Fruit fly (Drosophila melanogaster) whole organism, embryonic: Measurements from ENCODE around the gene Hmr.

Experiments
- CG13287 ChIP-seq: fragments of 200-800 bp; sonication (Bioruptor generic); IDR thresholded peaks from 2 replicates; pipeline ENCODE4 v1.3.6; 2022; ENCODE audit warnings: missing biosample characterization, missing genetic modification characterization; ENCODE audit not compliant: partially characterized antibody
- CG13894 ChIP-seq: fragments of 200-800 bp; sonication (Bioruptor generic); optimal IDR thresholded peaks from 3 replicates; lab custom pipeline; 2018; ENCODE audit warnings: missing biosample characterization, mild to moderate bottlenecking, missing genetic modification characterization, moderate library complexity
- CG8281 ChIP-seq: fragments of 200-800 bp; sonication (Bioruptor generic); optimal IDR thresholded peaks from 2 replicates; lab custom pipeline; 2018; ENCODE audit warnings: missing biosample characterization, mild to moderate bottlenecking, missing genetic modification characterization, moderate library complexity
- Lim3 ChIP-seq: fragments of 200-800 bp; sonication (Bioruptor generic); IDR thresholded peaks from 2 replicates; pipeline ENCODE4 v1.3.6; 2022; ENCODE audit warnings: missing biosample characterization, missing genetic modification characterization
- Trl ChIP-seq, 3 experiments: fragments of >200 bp in 2 of 3; fragments of 200-800 bp in 1 of 3; sonication (Bioruptor generic) in 1 of 3; optimal IDR thresholded peaks; 2 replicates in 1 of 3; 3 replicates in 2 of 3; lab custom pipeline; 2016 to 2017; ENCODE audit warnings: missing biosample characterization in 1 of 3, missing genetic modification characterization in 1 of 3
- pnt ChIP-seq: fragments of 200-800 bp; sonication (Bioruptor generic); optimal IDR thresholded peaks from 3 replicates; lab custom pipeline; 2016; ENCODE audit warnings: missing biosample characterization, missing genetic modification characterization
- twi ChIP-seq: fragments of 200-800 bp; optimal IDR thresholded peaks from 2 replicates; lab custom pipeline; 2019; ENCODE audit warnings: missing biosample characterization, mild to moderate bottlenecking, missing genetic modification characterization, moderate library complexity

DNA sequence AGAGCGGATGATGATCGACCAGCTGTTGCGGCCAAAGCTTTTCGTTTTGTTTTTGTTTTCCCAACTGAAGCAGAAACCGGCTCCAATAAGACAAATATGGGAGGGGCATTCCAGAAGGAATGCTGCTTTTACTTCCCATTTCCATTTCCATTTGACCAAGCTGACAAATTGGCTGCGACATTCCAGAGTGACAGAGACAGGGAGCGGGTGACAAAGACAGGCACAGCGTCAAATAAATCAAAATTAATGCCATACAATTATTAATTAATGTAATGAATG, 47.9 kb downstream of the Hmr start:
- TF ChIP-seq pnt (GFP tag; lab: Kevin White, UChicago) (no peak), CG8281 (no peak), Lim3 (GFP tag; lab: Robert Waterston, UW) (no peak), Trl (optimal IDR thresholded peaks at IDR 0.05; lab: Kevin White, UChicago) (no peak), Trl (GFP tag; optimal IDR thresholded peaks at IDR 0.05; lab: Kevin White, UChicago) (no peak), twi (tag; lab: Kevin White, UChicago) (no peak), CG13894 (tag; lab: Kevin White, UChicago) (no peak), CG13287 (GFP tag; lab: Robert Waterston, UW) (no peak)
